Fruit fly (Drosophila melanogaster): ENCODE data around the gene CG9121.

The CG9121 gene

DNA sequence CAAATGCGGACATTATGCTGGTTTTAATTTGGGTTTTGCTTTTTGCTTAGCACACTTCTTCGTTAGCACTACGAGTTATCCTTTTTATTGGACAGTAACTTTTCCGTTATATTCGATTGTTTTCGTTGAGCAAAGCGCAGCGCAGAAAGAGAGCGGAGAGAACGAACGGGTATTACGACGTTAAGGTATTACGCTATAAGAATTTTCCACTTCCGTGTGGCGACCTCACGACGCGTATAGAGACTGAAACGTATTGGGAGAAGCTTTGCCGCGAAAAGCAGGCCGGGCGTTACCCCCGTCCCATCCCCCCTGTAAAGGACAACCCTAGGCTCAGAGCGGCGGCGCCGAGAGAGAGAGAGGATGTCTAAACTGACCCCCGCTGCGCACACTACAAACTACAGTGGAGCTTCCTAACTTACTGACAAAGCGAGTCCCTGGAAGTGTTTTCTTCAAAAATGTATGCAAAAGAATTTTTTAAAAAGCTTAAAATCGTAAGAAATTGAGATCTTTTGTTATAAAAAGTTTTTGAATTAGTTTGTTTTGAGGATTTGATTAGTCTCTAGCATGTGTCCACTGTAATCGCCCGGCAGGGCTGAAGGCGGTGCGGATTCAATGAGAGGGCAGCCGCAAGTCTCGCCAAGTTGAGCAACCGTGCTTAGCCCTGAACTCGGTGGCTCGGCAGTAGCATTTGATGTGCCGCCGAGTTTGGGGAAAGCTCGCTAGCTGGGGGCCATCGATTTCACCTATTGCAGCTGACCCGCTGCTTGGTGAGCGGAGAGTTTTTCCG, 46.0 kb downstream of the CG9121 start (continued):
- no peak for TF ChIP-seq Elba2 (GFP tag; optimal IDR thresholded peaks at IDR 0.05)
- peak; percentile 97 for TF ChIP-seq pho (GFP tag; optimal IDR thresholded peaks at IDR 0.05)
- TF ChIP-seq CG4404 (GFP tag; IDR thresholded peaks at IDR 0.05), result peak; percentile 93
- TF ChIP-seq amos (GFP tag; IDR thresholded peaks at IDR 0.05; ENCODE audit: partially characterized antibody), result no peak
- peak; percentile 90 for TF ChIP-seq NC2β (GFP tag; optimal IDR thresholded peaks at IDR 0.05)
- TF ChIP-seq CG3065 (GFP tag; optimal IDR thresholded peaks at IDR 0.05), result peak; percentile 68
- peak; percentile 74 for TF ChIP-seq CG14965 (GFP tag; optimal IDR thresholded peaks at IDR 0.05; ENCODE audit: borderline replicate concordance)
- peak; percentile 92 for TF ChIP-seq slp2 (GFP tag; optimal IDR thresholded peaks at IDR 0.05)
- peak; percentile 91 for TF ChIP-seq CG8388 (GFP tag; optimal IDR thresholded peaks at IDR 0.05)
- peak; percentile 88 for TF ChIP-seq CG13775 (GFP tag; optimal IDR thresholded peaks at IDR 0.05)
- peak; percentile 95 for TF ChIP-seq Hsf (GFP tag; optimal IDR thresholded peaks at IDR 0.05)
- TF ChIP-seq Ets97D (GFP tag; optimal IDR thresholded peaks at IDR 0.05), result peak; percentile 82
- TF ChIP-seq phol (tag; optimal IDR thresholded peaks at IDR 0.05), result peak; percentile 90
- TF ChIP-seq Adf1 (GFP tag; IDR thresholded peaks at IDR 0.05), result peak; percentile 83
- no peak for TF ChIP-seq Dfd (GFP tag; optimal IDR thresholded peaks at IDR 0.05)
- TF ChIP-seq CG1647 (GFP tag; optimal IDR thresholded peaks at IDR 0.05), result peak; percentile 92
- TF ChIP-seq CG4282 (GFP tag; optimal IDR thresholded peaks at IDR 0.05), result peak; percentile 88
- TF ChIP-seq crp (GFP tag; optimal IDR thresholded peaks at IDR 0.05), result peak in 1 of 2 experiments; percentile 48
- TF ChIP-seq CG1832 (GFP tag; optimal IDR thresholded peaks at IDR 0.05), result peak; percentile 30
- TF ChIP-seq CG8290 (GFP tag; optimal IDR thresholded peaks at IDR 0.05), result peak; percentile 77
- TF ChIP-seq CG8290 (tag; optimal IDR thresholded peaks at IDR 0.05), result peak; percentile 34 to 74
- peak; percentile 94 for TF ChIP-seq tx (GFP tag; optimal IDR thresholded peaks at IDR 0.05)
- TF ChIP-seq bowl (GFP tag; IDR thresholded peaks at IDR 0.05), result peak; percentile 84; the same call in 1 of the 2 replicates
- TF ChIP-seq bsh (GFP tag; optimal IDR thresholded peaks at IDR 0.05), result peak; percentile 61 to 95
- TF ChIP-seq Ravus (GFP tag; IDR thresholded peaks at IDR 0.05), result peak; percentile 90
- peak; percentile 86 for TF ChIP-seq CG6765 (GFP tag; optimal IDR thresholded peaks at IDR 0.05)
- TF ChIP-seq dati (GFP tag; IDR thresholded peaks at IDR 0.05), result peak; percentile 83
- peak; percentile 97 for TF ChIP-seq CG2678 (tag; optimal IDR thresholded peaks at IDR 0.05)
- TF ChIP-seq CG5180 (GFP tag; optimal IDR thresholded peaks at IDR 0.05), result peak; percentile 83
- TF ChIP-seq CG7271 (tag; optimal IDR thresholded peaks at IDR 0.05), result peak; percentile 75
- TF ChIP-seq CG6654 (GFP tag; optimal IDR thresholded peaks at IDR 0.05), result peak; percentile 76
- TF ChIP-seq ara (GFP tag; IDR thresholded peaks at IDR 0.05), result peak; percentile 92
- TF ChIP-seq chn (GFP tag; optimal IDR thresholded peaks at IDR 0.05), result peak; percentile 93
- peak; percentile 99 for TF ChIP-seq sens (GFP tag)
- TF ChIP-seq CG11723 (GFP tag; optimal IDR thresholded peaks at IDR 0.05), result peak; percentile 87
- TF ChIP-seq en (GFP tag; optimal IDR thresholded peaks at IDR 0.05), result peak; percentile 81
- TF ChIP-seq Sox102F (GFP tag; optimal IDR thresholded peaks at IDR 0.05), result peak; percentile 94
- TF ChIP-seq B-H1 (GFP tag; IDR thresholded peaks at IDR 0.05), result peak; percentile 90
- TF ChIP-seq slbo (GFP tag; IDR thresholded peaks at IDR 0.05), result peak; percentile 98
- TF ChIP-seq hkb (optimal IDR thresholded peaks at IDR 0.05), result no peak
- peak; percentile 97 for TF ChIP-seq hkb (GFP tag; IDR thresholded peaks at IDR 0.05)
- TF ChIP-seq sisA (GFP tag; IDR thresholded peaks at IDR 0.05), result peak; percentile 97
- TF ChIP-seq Fer2 (tag; optimal IDR thresholded peaks at IDR 0.05), result peak; percentile 93
- TF ChIP-seq kni (GFP tag; optimal IDR thresholded peaks at IDR 0.05), result peak; percentile 47
- peak; percentile 63 for TF ChIP-seq CG4360 (GFP tag; IDR thresholded peaks at IDR 0.05)
- peak; percentile 92 for TF ChIP-seq CG15514 (GFP tag; optimal IDR thresholded peaks at IDR 0.05)
- no peak for TF ChIP-seq bbx (GFP tag; IDR thresholded peaks at IDR 0.05; ENCODE audit: partially characterized antibody)
- no peak for TF ChIP-seq hbn (GFP tag; IDR thresholded peaks at IDR 0.05; ENCODE audit: partially characterized antibody)
- peak; percentile 79 for TF ChIP-seq ash1 (GFP tag; optimal IDR thresholded peaks at IDR 0.05)
- peak; percentile 86 for TF ChIP-seq onecut (GFP tag; IDR thresholded peaks at IDR 0.05)

All from whole organism, embryonic.